Worm (Caenorhabditis elegans): ENCODE results near the gene Y73C8C.3.

Y73C8C.3 gene

DNA sequence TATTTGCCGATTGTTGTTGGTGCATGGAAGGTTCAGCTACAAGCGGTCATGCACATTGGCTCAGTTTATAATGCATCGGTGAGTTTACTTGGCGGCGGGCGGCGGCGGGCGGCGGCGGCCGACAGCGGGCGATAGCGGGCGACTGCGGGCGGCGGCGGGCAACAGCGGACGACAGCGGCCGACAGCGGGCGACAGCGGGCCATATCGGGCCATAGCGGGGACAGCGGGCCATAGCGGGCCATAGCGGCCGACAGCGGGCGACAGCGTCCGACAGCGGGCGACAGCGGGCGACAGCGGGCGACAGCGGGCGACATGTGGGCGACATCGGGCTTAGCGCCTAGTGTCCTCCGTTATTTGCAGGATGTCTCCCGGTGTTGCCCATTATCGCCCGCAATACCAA lies 17.0 kb downstream of the Y73C8C.3 start (continued):
- TF ChIP-seq F57C9.4 (tag; optimal IDR thresholded peaks at IDR 0.05) (no peak), lsy-27 (tag; optimal IDR thresholded peaks at IDR 0.05; ENCODE audit: borderline replicate concordance, insufficient read depth) (no peak), die-1 (tag; optimal IDR thresholded peaks at IDR 0.05) (no peak), K11D2.4 (GFP tag; IDR thresholded peaks at IDR 0.05) (no peak), dox-1 (GFP tag; IDR thresholded peaks at IDR 0.05) (peak; percentile 13; the same call in 1 of the 2 replicates), Y95B8A.8 (GFP tag; IDR thresholded peaks at IDR 0.05) (no peak), B0261.1 (tag; optimal IDR thresholded peaks at IDR 0.05) (no peak), nfyb-1 (GFP tag; IDR thresholded peaks at IDR 0.05) (no peak), sea-2 (GFP tag; IDR thresholded peaks at IDR 0.05) (peak; percentile 45; the same call in 1 of the 2 replicates), attf-5 (GFP tag; optimal IDR thresholded peaks at IDR 0.05) (no peak), egl-44 (GFP tag; IDR thresholded peaks at IDR 0.05) (no peak), repo-1 (tag; optimal IDR thresholded peaks at IDR 0.05) (no peak), lin-26 (GFP tag; IDR thresholded peaks at IDR 0.05) (0 out of 2 replicates have a peak, but pooled peaks have one; percentile 47), pha-4 (tag; optimal IDR thresholded peaks at IDR 0.05) (no peak), madf-6 (GFP tag; IDR thresholded peaks at IDR 0.05) (no peak), ztf-28 (GFP tag; IDR thresholded peaks at IDR 0.05) (0 out of 2 replicates have a peak, but pooled peaks have one; percentile 17), ztf-25 (GFP tag; IDR thresholded peaks at IDR 0.05) (no peak), akir-1 (GFP tag; optimal IDR thresholded peaks at IDR 0.05) (no peak), cebp-2 (GFP tag; IDR thresholded peaks at IDR 0.05) (no peak), ceh-40 (GFP tag; IDR thresholded peaks at IDR 0.05) (no peak), unc-62 (GFP tag; optimal IDR thresholded peaks at IDR 0.05) (no peak), tbp1 (GFP tag; optimal IDR thresholded peaks at IDR 0.05) (no peak), sdz-38 (tag; optimal IDR thresholded peaks at IDR 0.05) (no peak), lin-35 (GFP tag; optimal IDR thresholded peaks at IDR 0.05) (no peak), let-607 (tag; optimal IDR thresholded peaks at IDR 0.05) (no peak), egl-18 (GFP tag; IDR thresholded peaks at IDR 0.05) (no peak), bed-2 (GFP tag; IDR thresholded peaks at IDR 0.05) (peak; percentile 22; the same call in 1 of the 2 replicates), nfya-2 (GFP tag; IDR thresholded peaks at IDR 0.05) (no peak), mel-28 (tag; optimal IDR thresholded peaks at IDR 0.05; ENCODE audit: borderline replicate concordance) (no peak)

- TF ChIP-seq zfh-2 (GFP tag; conservative IDR thresholded peaks at IDR 0.05), result peak; percentile 81
- TF ChIP-seq egrh-3 (GFP tag; IDR thresholded peaks at IDR 0.05), result peak; percentile 41; the same call in 1 of the 2 replicates
- TF ChIP-seq F55B11.4 (tag; optimal IDR thresholded peaks at IDR 0.05; ENCODE audit: borderline replicate concordance, insufficient read depth), result no peak
Measured at ce11 chrV:3133293-3133755, 18.3 kb downstream of the Y73C8C.3 start, which contains the start of gene F02C9.2. Gene F02C9.2, plus strand, starts transcription at chrV:3133705.

DNA sequence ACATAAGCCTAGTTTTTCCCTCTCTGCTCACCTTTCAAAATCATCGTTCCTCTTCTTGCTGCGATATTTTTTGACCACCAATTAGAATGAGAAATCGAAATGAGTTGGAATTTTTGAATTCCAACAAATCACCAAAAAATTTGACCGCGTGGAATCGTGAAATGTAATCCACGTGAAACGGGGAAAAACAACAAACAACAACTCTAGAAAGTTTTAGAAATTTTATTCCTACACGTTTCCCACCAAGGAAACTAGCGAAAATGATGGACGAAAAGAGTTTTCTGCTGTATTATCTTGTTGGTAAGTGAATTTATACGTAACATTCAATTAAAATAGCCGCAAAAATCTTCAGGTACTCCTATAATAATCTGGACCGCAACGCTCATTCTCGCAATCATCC lies 23.4 kb downstream of the Y73C8C.3 start, which contains the start of the genes irld-3 and F02C9.1:
Gene irld-3 (minus strand): TSS at position 101 of the 400 bp plus-strand sequence.
Gene F02C9.1 (plus strand): TSS at position 216 of the 400 bp plus-strand sequence.
- TF ChIP-seq ztf-6 (GFP tag; IDR thresholded peaks at IDR 0.05) (no peak), zim-3 (tag; optimal IDR thresholded peaks at IDR 0.05) (no peak), ekl-4 (GFP tag; IDR thresholded peaks at IDR 0.05) (no peak), F55B11.4 (tag; optimal IDR thresholded peaks at IDR 0.05; ENCODE audit: borderline replicate concordance, insufficient read depth) (no peak), ztf-3 (GFP tag; optimal IDR thresholded peaks at IDR 0.05) (no peak), Y79H2A.3 (GFP tag; conservative IDR thresholded peaks at IDR 0.05) (no peak), pha-4 (tag; optimal IDR thresholded peaks at IDR 0.05) (no peak), pbrm-1 (GFP tag; IDR thresholded peaks at IDR 0.05) (no peak), xnd-1 (tag; optimal IDR thresholded peaks at IDR 0.05) (no peak), atf-7 (tag; optimal IDR thresholded peaks at IDR 0.05) (no peak)
